Worm (Caenorhabditis elegans): ENCODE data around the gene C54E4.1.

Gene C54E4.1

ce11 chrIV:2175291-2175690, at the start of gene C54E4.1:
TSS of gene C54E4.1 (plus strand) at chrIV:2175591.
- TF ChIP-seq tbx-8 (GFP tag; optimal IDR thresholded peaks at IDR 0.05), result no peak
- TF ChIP-seq ztf-11 (tag; optimal IDR thresholded peaks at IDR 0.05), result no peak
- no peak for TF ChIP-seq ceh-39 (tag; optimal IDR thresholded peaks at IDR 0.05)
- TF ChIP-seq nhr-28 (tag; optimal IDR thresholded peaks at IDR 0.05), result no peak
- TF ChIP-seq lin-13 (tag; optimal IDR thresholded peaks at IDR 0.05), result no peak
- TF ChIP-seq zip-8 (tag; optimal IDR thresholded peaks at IDR 0.05), result no peak
- no peak for TF ChIP-seq elt-3 (tag; optimal IDR thresholded peaks at IDR 0.05)
- no peak for TF ChIP-seq nhr-237 (tag; optimal IDR thresholded peaks at IDR 0.05)
- no peak for TF ChIP-seq lin-32 (GFP tag; optimal IDR thresholded peaks at IDR 0.05)
- TF ChIP-seq pha-4 (tag; optimal IDR thresholded peaks at IDR 0.05), result no peak
- no peak for TF ChIP-seq blmp-1 (tag; optimal IDR thresholded peaks at IDR 0.05)
- no peak for TF ChIP-seq snpc-4 (tag; optimal IDR thresholded peaks at IDR 0.05)
- TF ChIP-seq sem-2 (GFP tag; optimal IDR thresholded peaks at IDR 0.05), result no peak
- no peak for TF ChIP-seq ceh-43 (GFP tag; optimal IDR thresholded peaks at IDR 0.05)
- no peak for TF ChIP-seq nhr-12 (tag; optimal IDR thresholded peaks at IDR 0.05)
- no peak for TF ChIP-seq unc-120 (tag; optimal IDR thresholded peaks at IDR 0.05; ENCODE audit: poor library complexity, severe bottlenecking)

DNA sequence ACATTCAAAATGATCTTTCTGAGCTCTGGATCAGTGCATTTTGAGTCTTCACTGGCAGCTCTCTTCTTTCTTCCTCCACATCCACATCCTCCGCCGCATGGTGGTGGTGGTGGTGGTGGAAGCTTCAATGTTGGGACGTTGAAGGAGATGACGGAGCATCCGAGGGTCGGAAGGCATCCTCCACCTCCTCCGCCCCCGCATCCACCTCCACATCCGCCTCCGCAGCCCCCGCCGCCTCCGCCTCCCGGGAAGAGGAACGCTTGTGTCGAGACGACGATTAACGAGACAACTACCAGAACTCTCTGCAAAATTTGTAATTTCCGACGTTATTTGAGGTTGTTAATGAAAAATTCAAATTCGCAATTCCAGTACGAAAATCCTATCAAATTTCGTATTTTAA, 48.0 kb upstream of the C54E4.1 start:
- TF ChIP-seq M03D4.4 (tag; optimal IDR thresholded peaks at IDR 0.05) (no peak), pha-4 (tag; optimal IDR thresholded peaks at IDR 0.05) (no peak), ceh-83 (GFP tag; optimal IDR thresholded peaks at IDR 0.05) (no peak), bed-3 (GFP tag; optimal IDR thresholded peaks at IDR 0.05) (no peak), mep-1 (tag; optimal IDR thresholded peaks at IDR 0.05) (no peak), ztf-11 (tag; optimal IDR thresholded peaks at IDR 0.05) (no peak), cnd-1 (tag; optimal IDR thresholded peaks at IDR 0.05) (no peak), mls-2 (tag; optimal IDR thresholded peaks at IDR 0.05) (no peak), zip-8 (tag; optimal IDR thresholded peaks at IDR 0.05) (no peak), ham-2 (GFP tag; optimal IDR thresholded peaks at IDR 0.05) (no peak), nhr-2 (tag; optimal IDR thresholded peaks at IDR 0.05) (no peak), ceh-39 (tag; optimal IDR thresholded peaks at IDR 0.05) (no peak), blmp-1 (tag; optimal IDR thresholded peaks at IDR 0.05) (no peak), mab-5 (tag; optimal IDR thresholded peaks at IDR 0.05) (no peak), nhr-76 (tag; optimal IDR thresholded peaks at IDR 0.05) (no peak), sem-2 (GFP tag; optimal IDR thresholded peaks at IDR 0.05) (no peak), snpc-4 (tag; optimal IDR thresholded peaks at IDR 0.05) (no peak), lin-32 (GFP tag; optimal IDR thresholded peaks at IDR 0.05) (no peak)

DNA sequence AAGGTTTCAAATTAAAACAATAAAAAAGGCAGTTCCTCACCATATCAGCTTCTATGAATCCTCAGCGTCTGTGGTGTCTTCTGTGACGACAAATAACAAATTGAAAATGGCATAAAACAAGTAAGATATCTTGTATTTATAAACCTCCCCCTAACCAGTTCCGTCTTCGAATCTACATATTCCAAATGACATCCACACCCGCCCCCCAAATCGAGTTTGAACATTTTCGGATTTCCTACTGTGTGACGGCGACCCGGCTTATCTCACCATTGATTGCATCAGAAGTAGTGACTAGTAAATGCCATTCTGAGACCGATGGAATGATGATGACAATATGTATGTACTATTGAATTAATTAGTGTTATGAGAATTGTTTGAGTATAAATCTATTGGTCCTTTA, 46.6 kb upstream of the C54E4.1 start, which contains the start of gene grl-20:
TSS of gene grl-20 (minus strand) at position 101 of the 400 bp plus-strand sequence.
- no peak for TF ChIP-seq ztf-11 (tag; optimal IDR thresholded peaks at IDR 0.05)
- no peak for TF ChIP-seq elt-1 (tag; optimal IDR thresholded peaks at IDR 0.05; ENCODE audit: borderline replicate concordance, insufficient read depth)
- TF ChIP-seq ham-2 (GFP tag; optimal IDR thresholded peaks at IDR 0.05), result no peak
- TF ChIP-seq sptf-1 (tag; optimal IDR thresholded peaks at IDR 0.05), result no peak
- no peak for TF ChIP-seq lsy-2 (tag; optimal IDR thresholded peaks at IDR 0.05)
- TF ChIP-seq nhr-237 (tag; optimal IDR thresholded peaks at IDR 0.05), result no peak
- no peak for TF ChIP-seq blmp-1 (tag; optimal IDR thresholded peaks at IDR 0.05)
- no peak for TF ChIP-seq ceh-83 (GFP tag; optimal IDR thresholded peaks at IDR 0.05)
- TF ChIP-seq lin-32 (GFP tag; optimal IDR thresholded peaks at IDR 0.05), result no peak
- no peak for TF ChIP-seq M03D4.4 (tag; optimal IDR thresholded peaks at IDR 0.05)
- no peak for TF ChIP-seq tbx-8 (GFP tag; optimal IDR thresholded peaks at IDR 0.05)
- TF ChIP-seq hlh-1 (tag; optimal IDR thresholded peaks at IDR 0.05), result no peak
- TF ChIP-seq nhr-12 (tag; optimal IDR thresholded peaks at IDR 0.05), result no peak
- TF ChIP-seq nhr-2 (tag; optimal IDR thresholded peaks at IDR 0.05), result no peak
- no peak for TF ChIP-seq flh-1 (GFP tag; optimal IDR thresholded peaks at IDR 0.05)
- no peak for TF ChIP-seq ceh-43 (GFP tag; optimal IDR thresholded peaks at IDR 0.05)
- no peak for TF ChIP-seq ces-1 (GFP tag; optimal IDR thresholded peaks at IDR 0.05)
- no peak for TF ChIP-seq nhr-76 (tag; optimal IDR thresholded peaks at IDR 0.05)

DNA sequence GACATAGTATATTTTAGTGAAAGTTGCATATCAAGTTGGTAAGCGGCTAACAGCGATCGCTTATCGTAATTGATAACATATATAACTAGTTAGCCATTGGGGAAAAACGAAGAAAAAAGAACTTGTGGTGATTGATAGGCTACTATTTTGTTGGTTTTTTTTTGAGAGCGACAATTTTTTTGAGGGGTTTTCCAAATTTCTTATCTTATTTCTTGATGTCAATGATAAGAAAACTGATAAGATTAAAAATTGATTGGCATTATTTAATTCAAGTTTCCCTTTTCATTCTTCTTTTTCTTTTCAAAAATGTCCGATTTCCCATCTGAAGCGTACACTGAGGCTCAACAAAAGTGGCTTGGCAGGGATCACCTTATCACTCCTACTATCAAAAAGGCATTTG, 44.7 kb upstream of the C54E4.1 start, which contains the start of gene prmt-6:
TSS of gene prmt-6 (plus strand) at position 252 of the 400 bp plus-strand sequence.
- no peak for TF ChIP-seq blmp-1 (tag; optimal IDR thresholded peaks at IDR 0.05)
- TF ChIP-seq cnd-1 (tag; optimal IDR thresholded peaks at IDR 0.05), result no peak
- no peak for TF ChIP-seq ztf-11 (tag; optimal IDR thresholded peaks at IDR 0.05)
- TF ChIP-seq nhr-237 (tag; optimal IDR thresholded peaks at IDR 0.05), result no peak
- no peak for TF ChIP-seq nhr-12 (tag; optimal IDR thresholded peaks at IDR 0.05)
- TF ChIP-seq bed-3 (GFP tag; optimal IDR thresholded peaks at IDR 0.05), result no peak
- no peak for TF ChIP-seq nhr-76 (tag; optimal IDR thresholded peaks at IDR 0.05)
- no peak for TF ChIP-seq unc-62 (GFP tag; optimal IDR thresholded peaks at IDR 0.05)
- no peak for TF ChIP-seq lsy-2 (tag; optimal IDR thresholded peaks at IDR 0.05)
- TF ChIP-seq unc-39 (tag; optimal IDR thresholded peaks at IDR 0.05), result no peak
- TF ChIP-seq drap-1 (GFP tag; optimal IDR thresholded peaks at IDR 0.05), result no peak
- no peak for TF ChIP-seq mab-5 (tag; optimal IDR thresholded peaks at IDR 0.05)
- TF ChIP-seq lin-13 (tag; optimal IDR thresholded peaks at IDR 0.05), result no peak
- TF ChIP-seq ceh-39 (tag; optimal IDR thresholded peaks at IDR 0.05), result no peak
- no peak for TF ChIP-seq elt-1 (tag; optimal IDR thresholded peaks at IDR 0.05; ENCODE audit: borderline replicate concordance, insufficient read depth)
